Worm (Caenorhabditis elegans) whole organism, L3 larva: ENCODE data around the gene fbxb-112.

Experiments used
- R02D3.7 ChIP-seq: fragments of 150-350 bp; optimal IDR thresholded peaks from 2 replicates; lab custom pipeline; 2014; ENCODE audit warnings: missing biosample characterization, missing genetic modification characterization
- aly-2 ChIP-seq: fragments of 150-350 bp; optimal IDR thresholded peaks from 2 replicates; lab custom pipeline; 2014; ENCODE audit warnings: missing biosample characterization, missing genetic modification characterization
- ama-1 ChIP-seq: fragments of 150-350 bp; optimal IDR thresholded peaks from 2 replicates; lab custom pipeline; 2018
- ceh-16 ChIP-seq: sonication (generic microtip); optimal IDR thresholded peaks from 2 replicates; lab custom pipeline; 2017; ENCODE audit warnings: missing biosample characterization, missing genetic modification characterization
- ceh-82 ChIP-seq: fragments of 150-350 bp; optimal IDR thresholded peaks from 2 replicates; lab custom pipeline; 2014; ENCODE audit warnings: missing biosample characterization, missing genetic modification characterization
- ceh-9 ChIP-seq: sonication (generic microtip); optimal IDR thresholded peaks from 2 replicates; lab custom pipeline; 2018; ENCODE audit warnings: missing biosample characterization, missing genetic modification characterization
- elt-3 ChIP-seq, 3 experiments: fragments of 150-350 bp in 1 of 3; sonication (generic microtip) in 2 of 3; optimal IDR thresholded peaks; 2 replicates in 2 of 3; 4 replicates in 1 of 3; lab custom pipeline; 2014 to 2017; ENCODE audit warnings: missing biosample characterization in 3 of 3, missing genetic modification characterization in 3 of 3
- fkh-10 ChIP-seq: sonication (generic microtip); optimal IDR thresholded peaks from 2 replicates; lab custom pipeline; 2017; ENCODE audit warnings: missing biosample characterization, missing genetic modification reagents, missing genetic modification characterization
- jun-1 ChIP-seq: fragments of 150-350 bp; optimal IDR thresholded peaks from 2 replicates; lab custom pipeline; 2014; ENCODE audit warnings: missing biosample characterization, missing genetic modification reagents, missing genetic modification characterization
- lin-15B ChIP-seq: fragments of 150-350 bp; optimal IDR thresholded peaks from 2 replicates; lab custom pipeline; 2014; ENCODE audit warnings: missing biosample characterization, missing genetic modification characterization
- mml-1 ChIP-seq: fragments of 150-350 bp; sonication (generic microtip); optimal IDR thresholded peaks from 3 replicates; lab custom pipeline; 2014; ENCODE audit warnings: missing biosample characterization, missing genetic modification characterization
- nhr-11 ChIP-seq: fragments of 150-350 bp; optimal IDR thresholded peaks from 2 replicates; lab custom pipeline; 2014; ENCODE audit warnings: missing biosample characterization, missing genetic modification characterization
- nhr-76 ChIP-seq: fragments of 150-350 bp; sonication (generic microtip); optimal IDR thresholded peaks from 5 replicates; lab custom pipeline; 2014; ENCODE audit warnings: missing biosample characterization, missing genetic modification characterization
- pha-4 ChIP-seq: fragments of 150-350 bp; optimal IDR thresholded peaks from 2 replicates; lab custom pipeline; 2014; ENCODE audit warnings: missing biosample characterization, missing genetic modification reagents, missing genetic modification characterization
- sea-2 ChIP-seq: fragments of 150-350 bp; sonication (generic microtip); optimal IDR thresholded peaks from 4 replicates; lab custom pipeline; 2014; ENCODE audit warnings: missing biosample characterization, missing genetic modification reagents, missing genetic modification characterization
- skn-1 ChIP-seq: fragments of 150-350 bp; optimal IDR thresholded peaks from 2 replicates; lab custom pipeline; 2014; ENCODE audit warnings: missing biosample characterization, missing genetic modification characterization
- unc-39 ChIP-seq: sonication (generic microtip); optimal IDR thresholded peaks from 4 replicates; lab custom pipeline; 2017; ENCODE audit warnings: missing biosample characterization, missing genetic modification characterization
- ztf-4 ChIP-seq: fragments of 150-350 bp; optimal IDR thresholded peaks from 2 replicates; lab custom pipeline; 2014; ENCODE audit warnings: missing biosample characterization, missing genetic modification characterization

Gene fbxb-112

DNA sequence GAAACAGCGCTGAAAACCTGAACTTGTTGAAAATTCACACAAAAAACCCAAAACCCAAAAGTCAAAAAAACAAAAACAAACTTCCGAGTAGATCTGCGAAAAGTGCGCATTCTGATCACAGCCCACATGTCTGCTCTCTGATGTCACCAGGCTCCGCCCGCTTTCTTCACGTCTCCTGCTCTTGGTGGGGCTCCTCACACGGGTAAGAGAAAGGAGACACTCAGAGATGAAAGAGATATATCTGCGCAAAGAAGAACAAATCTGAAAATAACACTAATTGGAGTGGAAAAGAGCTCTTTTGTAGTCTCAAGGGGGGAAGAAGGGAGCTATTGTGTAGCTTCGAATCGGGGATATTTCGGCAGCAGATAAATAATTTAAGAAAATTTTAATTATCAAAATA lies 37.4 kb downstream of the fbxb-112 start, which contains the start of gene ncs-6:
Gene ncs-6 (minus strand): TSS at position 261 of the 400 bp plus-strand sequence.
- TF ChIP-seq sea-2 (no peak), fkh-10 (GFP tag; lab: Kevin White, UChicago) (no peak), ama-1 (lab: Kevin White, UChicago) (no peak), R02D3.7 (no peak), ceh-16 (no peak), pha-4 (tag; lab: Kevin White, UChicago) (no peak), jun-1 (tag; lab: Kevin White, UChicago) (no peak), ztf-4 (tag; lab: Kevin White, UChicago) (no peak), ceh-9 (no peak), unc-39 (no peak), nhr-76 (tag; lab: Kevin White, UChicago) (no peak), nhr-11 (no peak), mml-1 (tag; lab: Kevin White, UChicago) (no peak)
- TF ChIP-seq, all 47 proteins: peak for 0

DNA sequence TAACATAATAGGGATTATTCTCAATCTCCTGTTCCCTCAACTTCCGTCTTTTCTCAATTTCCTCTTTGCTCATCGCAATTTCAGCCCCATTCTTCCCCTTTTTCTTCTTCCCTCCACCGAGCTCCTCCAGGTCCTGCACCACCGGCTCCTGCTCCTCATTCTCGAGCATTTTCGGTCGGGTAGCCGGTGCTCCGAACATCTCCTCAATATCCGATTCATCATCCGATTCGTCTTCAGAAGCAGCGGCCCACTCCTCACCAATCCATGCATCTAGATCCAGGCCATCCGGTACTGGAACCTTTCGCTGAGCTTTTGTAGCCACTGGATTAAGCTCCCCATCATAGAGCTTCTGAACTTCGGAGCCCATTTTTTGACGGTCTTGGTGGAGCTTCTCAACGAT lies 49.3 kb downstream of the fbxb-112 start:
- TF ChIP-seq ama-1 (lab: Kevin White, UChicago) (no peak), lin-15B (tag; lab: Kevin White, UChicago) (no peak), elt-3 (tag; optimal IDR thresholded peaks at IDR 0.05; lab: Kevin White, UChicago) (no peak), ceh-82 (no peak), skn-1 (no peak), aly-2 (tag; lab: Kevin White, UChicago) (no peak)
- TF ChIP-seq, all 47 proteins: peak for 0
